Worm (Caenorhabditis elegans) whole organism, young adult: ENCODE measurements around the gene F13E9.5.

ENCODE experiments used
- B0019.2 ChIP-seq: fragments of 200-800 bp; sonication (Bioruptor generic); conservative IDR thresholded peaks from 2 replicates; pipeline ENCODE4 v1.3.6; 2022; ENCODE audit warnings: missing genetic modification reagents, missing genetic modification characterization, missing compliant biosample characterization
- B0261.1 ChIP-seq: sonication (generic microtip); optimal IDR thresholded peaks from 2 replicates; lab custom pipeline; 2016; ENCODE audit warnings: mild to moderate bottlenecking, missing genetic modification characterization, moderate library complexity, missing compliant biosample characterization
- D2030.7 ChIP-seq: fragments of 200-800 bp; sonication (Bioruptor generic); IDR thresholded peaks from 2 replicates; pipeline ENCODE4 v1.3.6; 2022; ENCODE audit warnings: missing genetic modification reagents, missing genetic modification characterization, missing compliant biosample characterization
- F33H1.4 ChIP-seq: fragments of 200-800 bp; sonication (Bioruptor generic); IDR thresholded peaks from 2 replicates; pipeline ENCODE4 v1.3.6; 2022; ENCODE audit warnings: missing genetic modification reagents, missing genetic modification characterization, missing compliant biosample characterization
- F52B5.7 ChIP-seq: sonication (generic microtip); optimal IDR thresholded peaks from 2 replicates; lab custom pipeline; 2016; ENCODE audit warnings: mild to moderate bottlenecking, missing genetic modification characterization, missing compliant biosample characterization
- F57A8.1 ChIP-seq: fragments of 200-800 bp; sonication (Bioruptor generic); optimal IDR thresholded peaks from 2 replicates; lab custom pipeline; 2018; ENCODE audit warnings: mild to moderate bottlenecking, missing genetic modification characterization, moderate library complexity, missing compliant biosample characterization
- F57C9.4 ChIP-seq: sonication (generic microtip); optimal IDR thresholded peaks from 2 replicates; lab custom pipeline; 2017; ENCODE audit warnings: mild to moderate bottlenecking, missing genetic modification characterization, missing compliant biosample characterization
- K12H6.12 ChIP-seq: fragments of 200-800 bp; sonication (Bioruptor generic); optimal IDR thresholded peaks from 2 replicates; lab custom pipeline; 2018; ENCODE audit warnings: mild to moderate bottlenecking, missing genetic modification characterization, missing compliant biosample characterization
- Y53F4B.3 ChIP-seq: fragments of 200-800 bp; sonication (Bioruptor generic); IDR thresholded peaks from 2 replicates; pipeline ENCODE4 v1.3.6; 2022; ENCODE audit warnings: missing genetic modification reagents, missing genetic modification characterization, missing compliant biosample characterization
- Y53G8AR.9 ChIP-seq: fragments of 200-800 bp; sonication (Bioruptor generic); conservative IDR thresholded peaks from 2 replicates; pipeline ENCODE4 v1.3.6; 2022; ENCODE audit warnings: missing genetic modification reagents, missing genetic modification characterization, missing compliant biosample characterization
- Y56A3A.18 ChIP-seq: fragments of 200-800 bp; sonication (Bioruptor generic); IDR thresholded peaks from 2 replicates; pipeline ENCODE4 v1.3.6; 2022; ENCODE audit warnings: missing genetic modification reagents, missing genetic modification characterization, missing compliant biosample characterization
- Y67H2A.10 ChIP-seq: fragments of 200-800 bp; sonication (Bioruptor generic); conservative IDR thresholded peaks from 2 replicates; pipeline ENCODE4 v1.3.6; 2022; ENCODE audit warnings: missing genetic modification reagents, missing genetic modification characterization, missing compliant biosample characterization
- ama-1 ChIP-seq, 3 experiments: fragments of 150-350 bp in 1 of 3; sonication (generic microtip) in 2 of 3; optimal IDR thresholded peaks; 2 replicates each; lab custom pipeline; 2014 to 2018; ENCODE audit warnings: missing biosample characterization in 2 of 3, missing genetic modification characterization in 2 of 3, missing genetic modification reagents in 2 of 3
- aptf-2 ChIP-seq: fragments of 200-800 bp; sonication (Bioruptor generic); conservative IDR thresholded peaks from 2 replicates; pipeline ENCODE4 v1.3.6; 2022; ENCODE audit warnings: missing genetic modification reagents, missing genetic modification characterization, missing compliant biosample characterization
- atf-7 ChIP-seq: sonication (generic microtip); optimal IDR thresholded peaks from 2 replicates; lab custom pipeline; 2017; ENCODE audit warnings: mild to moderate bottlenecking, missing genetic modification characterization, missing compliant biosample characterization
- bed-1 ChIP-seq: fragments of 200-800 bp; sonication (Bioruptor generic); IDR thresholded peaks from 2 replicates; pipeline ENCODE4 v1.3.6; 2022; ENCODE audit warnings: missing genetic modification reagents, missing genetic modification characterization, missing compliant biosample characterization
- bed-2 ChIP-seq: fragments of 200-800 bp; sonication (Bioruptor generic); IDR thresholded peaks from 2 replicates; pipeline ENCODE4 v1.3.6; 2022; ENCODE audit warnings: missing genetic modification reagents, missing genetic modification characterization, missing compliant biosample characterization
- ceh-27 ChIP-seq: fragments of 200-800 bp; sonication (Bioruptor generic); optimal IDR thresholded peaks from 2 replicates; lab custom pipeline; 2018; ENCODE audit warnings: mild to moderate bottlenecking, missing genetic modification characterization, moderate library complexity, missing compliant biosample characterization
- ceh-58 ChIP-seq: fragments of 200-800 bp; sonication (Bioruptor generic); IDR thresholded peaks from 2 replicates; pipeline ENCODE4 v1.3.6; 2022; ENCODE audit warnings: missing genetic modification characterization, missing compliant biosample characterization
- ceh-79 ChIP-seq: sonication (generic microtip); optimal IDR thresholded peaks from 2 replicates; lab custom pipeline; 2017; ENCODE audit warnings: mild to moderate bottlenecking, missing genetic modification characterization, missing compliant biosample characterization
- chd-7 ChIP-seq: sonication (generic microtip); optimal IDR thresholded peaks from 2 replicates; lab custom pipeline; 2016; ENCODE audit warnings: mild to moderate bottlenecking, missing genetic modification characterization, moderate library complexity, missing compliant biosample characterization
- die-1 ChIP-seq: sonication (generic microtip); optimal IDR thresholded peaks from 2 replicates; lab custom pipeline; 2016; ENCODE audit warnings: missing genotype, mild to moderate bottlenecking, missing genetic modification characterization, missing compliant biosample characterization
- dpff-1 ChIP-seq: sonication (generic microtip); optimal IDR thresholded peaks from 2 replicates; lab custom pipeline; 2017; ENCODE audit warnings: mild to moderate bottlenecking, missing genetic modification characterization, missing compliant biosample characterization
- dpl-1 ChIP-seq: fragments of 150-350 bp; optimal IDR thresholded peaks from 2 replicates; lab custom pipeline; 2014; ENCODE audit warnings: missing biosample characterization, missing genetic modification reagents, missing genetic modification characterization
- egl-18 ChIP-seq: fragments of 200-800 bp; sonication (Bioruptor generic); IDR thresholded peaks from 2 replicates; pipeline ENCODE4 v1.3.6; 2022; ENCODE audit warnings: missing genetic modification reagents, missing genetic modification characterization, missing compliant biosample characterization
- egl-44 ChIP-seq: fragments of 200-800 bp; sonication (Bioruptor generic); IDR thresholded peaks from 2 replicates; pipeline ENCODE4 v1.3.6; 2022; ENCODE audit warnings: missing genetic modification reagents, missing genetic modification characterization, missing compliant biosample characterization
- ekl-4 ChIP-seq: fragments of 200-800 bp; sonication (Bioruptor generic); IDR thresholded peaks from 2 replicates; pipeline ENCODE4 v1.3.6; 2022; ENCODE audit warnings: missing genetic modification reagents, missing genetic modification characterization, missing compliant biosample characterization
- let-526 ChIP-seq: fragments of 200-800 bp; sonication (Bioruptor generic); IDR thresholded peaks from 2 replicates; pipeline ENCODE4 v1.3.6; 2022; ENCODE audit warnings: missing genetic modification reagents, missing genetic modification characterization, missing compliant biosample characterization
- let-607 ChIP-seq, 2 experiments: fragments of 200-800 bp in 1 of 2; sonication (Bioruptor generic) in 1 of 2; sonication (generic microtip) in 1 of 2; optimal IDR thresholded peaks; 2 replicates each; lab custom pipeline; 2016 to 2018; ENCODE audit warnings: mild to moderate bottlenecking in 2 of 2, missing compliant biosample characterization in 2 of 2, missing genetic modification characterization in 2 of 2, moderate library complexity in 2 of 2, missing genotype in 1 of 2
- madf-10 ChIP-seq: sonication (generic microtip); optimal IDR thresholded peaks from 2 replicates; lab custom pipeline; 2016; ENCODE audit warnings: mild to moderate bottlenecking, missing genetic modification characterization, missing compliant biosample characterization
- madf-8 ChIP-seq: fragments of 200-800 bp; sonication (Bioruptor generic); conservative IDR thresholded peaks from 2 replicates; pipeline ENCODE4 v1.3.6; 2022; ENCODE audit warnings: missing genetic modification reagents, missing genetic modification characterization, missing compliant biosample characterization
- mel-28 ChIP-seq: sonication (generic microtip); optimal IDR thresholded peaks from 2 replicates; lab custom pipeline; 2016; ENCODE audit warnings: borderline replicate concordance, mild to moderate bottlenecking, missing genetic modification characterization, missing compliant biosample characterization
- mes-4 ChIP-seq: sonication (generic microtip); optimal IDR thresholded peaks from 2 replicates; lab custom pipeline; 2016; ENCODE audit warnings: missing genotype, missing genetic modification characterization, missing compliant biosample characterization
- mxl-1 ChIP-seq: sonication (generic microtip); optimal IDR thresholded peaks from 2 replicates; lab custom pipeline; 2016; ENCODE audit warnings: missing genetic modification characterization, missing compliant biosample characterization
- nhr-179 ChIP-seq: sonication (generic microtip); optimal IDR thresholded peaks from 2 replicates; lab custom pipeline; 2016; ENCODE audit warnings: mild to moderate bottlenecking, missing genetic modification characterization, missing compliant biosample characterization
- nhr-27 ChIP-seq: fragments of 200-800 bp; sonication (Bioruptor generic); optimal IDR thresholded peaks from 2 replicates; lab custom pipeline; 2018; ENCODE audit warnings: mild to moderate bottlenecking, missing genetic modification characterization, moderate library complexity, missing compliant biosample characterization
- pbrm-1 ChIP-seq: fragments of 200-800 bp; sonication (Bioruptor generic); IDR thresholded peaks from 2 replicates; pipeline ENCODE4 v1.3.6; 2022; ENCODE audit warnings: missing genetic modification reagents, missing genetic modification characterization, missing compliant biosample characterization
- pha-4 ChIP-seq: fragments of 150-350 bp; sonication (generic microtip); optimal IDR thresholded peaks from 2 replicates; lab custom pipeline; 2014; ENCODE audit warnings: missing biosample characterization, missing genetic modification reagents, missing genetic modification characterization
- rpc-1 ChIP-seq, 2 experiments: fragments of 150-350 bp in 1 of 2; sonication (generic microtip) in 1 of 2; optimal IDR thresholded peaks; 2 replicates each; lab custom pipeline; 2014 to 2018; ENCODE audit warnings: missing biosample characterization in 1 of 2, missing genetic modification characterization in 1 of 2, missing genetic modification reagents in 1 of 2, missing genotype in 1 of 2
- sea-2 ChIP-seq: fragments of 200-800 bp; sonication (Bioruptor generic); IDR thresholded peaks from 2 replicates; pipeline ENCODE4 v1.3.6; 2022; ENCODE audit warnings: missing genetic modification characterization, missing compliant biosample characterization
- snpc-1.1 ChIP-seq: sonication (generic microtip); optimal IDR thresholded peaks from 2 replicates; lab custom pipeline; 2017; ENCODE audit warnings: missing genetic modification characterization, mild to moderate bottlenecking, missing compliant biosample characterization, antibody characterized with exemption, moderate library complexity, missing genotype, missing genetic modification reagents; ENCODE audit not compliant: insufficient read depth
- somi-1 ChIP-seq: fragments of 200-800 bp; sonication (Bioruptor generic); optimal IDR thresholded peaks from 2 replicates; lab custom pipeline; 2018; ENCODE audit warnings: mild to moderate bottlenecking, missing genetic modification characterization, missing compliant biosample characterization
- sptf-2 ChIP-seq: fragments of 200-800 bp; sonication (Bioruptor generic); optimal IDR thresholded peaks from 2 replicates; lab custom pipeline; 2018; ENCODE audit warnings: mild to moderate bottlenecking, missing genetic modification characterization, missing compliant biosample characterization
- tbp1 ChIP-seq: fragments of 200-800 bp; sonication (Bioruptor generic); optimal IDR thresholded peaks from 2 replicates; lab custom pipeline; 2018; ENCODE audit warnings: mild to moderate bottlenecking, missing genetic modification characterization, missing compliant biosample characterization
- tbx-9 ChIP-seq: sonication (generic microtip); optimal IDR thresholded peaks from 2 replicates; lab custom pipeline; 2016; ENCODE audit warnings: borderline replicate concordance, missing genetic modification characterization, inconsistent platforms, missing compliant biosample characterization

F13E9.5 gene

ce11 chrIV:10884263-10884662 lies at the start of gene F13E9.5:
Gene F13E9.5 (minus strand): TSS chrIV:10884363.
- TF ChIP-seq Y53F4B.3 (GFP tag; lab: Robert Waterston, UW) (no peak), mxl-1 (tag; lab: Kevin White, UChicago) (no peak), F52B5.7 (tag; lab: Kevin White, UChicago) (no peak), tbp1 (GFP tag; lab: Kevin White, UChicago) (no peak), ceh-58 (GFP tag; lab: Robert Waterston, UW) (no peak), F33H1.4 (GFP tag; lab: Robert Waterston, UW) (no peak), madf-10 (no peak), mel-28 (tag; lab: Kevin White, UChicago) (no peak), D2030.7 (GFP tag; lab: Robert Waterston, UW) (no peak), bed-2 (GFP tag; lab: Robert Waterston, UW) (no peak), chd-7 (tag; lab: Kevin White, UChicago) (no peak), nhr-27 (tag; lab: Kevin White, UChicago) (no peak), egl-44 (GFP tag; lab: Robert Waterston, UW) (no peak), tbx-9 (no peak), dpl-1 (GFP tag; lab: Kevin White, UChicago) (no peak), K12H6.12 (tag; lab: Kevin White, UChicago) (no peak), die-1 (tag; lab: Kevin White, UChicago) (no peak), nhr-179 (tag; lab: Kevin White, UChicago) (no peak), let-607 (tag; optimal IDR thresholded peaks at IDR 0.05; lab: Kevin White, UChicago) (no peak), aptf-2 (GFP tag; lab: Robert Waterston, UW) (no peak)

- TF ChIP-seq pbrm-1 (GFP tag; lab: Robert Waterston, UW) (peak; percentile 64; the same call in 1 of the 2 replicates), atf-7 (no peak), Y53G8AR.9 (GFP tag; lab: Robert Waterston, UW) (peak; percentile 67), snpc-1.1 (no peak), ama-1 (optimal IDR thresholded peaks at IDR 0.05; lab: Kevin White, UChicago) (no peak), ama-1 (GFP tag; optimal IDR thresholded peaks at IDR 0.05; lab: Kevin White, UChicago) (peak in 1 of 2 experiments; percentile 22), dpff-1 (tag; lab: Kevin White, UChicago) (no peak), B0261.1 (no peak), Y56A3A.18 (GFP tag; lab: Robert Waterston, UW) (no peak), let-526 (GFP tag; lab: Robert Waterston, UW) (no peak), bed-1 (no peak), somi-1 (peak; percentile 52), sptf-2 (no peak), F57C9.4 (tag; lab: Kevin White, UChicago) (no peak), mes-4 (tag; lab: Kevin White, UChicago) (no peak), ekl-4 (GFP tag; lab: Robert Waterston, UW) (0 out of 2 replicates have a peak, but pooled peaks have one; percentile 13), ceh-27 (GFP tag; lab: Kevin White, UChicago) (peak; percentile 3), F57A8.1 (GFP tag; lab: Kevin White, UChicago) (no peak), die-1 (tag; lab: Kevin White, UChicago) (no peak), pha-4 (tag; lab: Kevin White, UChicago) (peak; percentile 64), tbx-9 (no peak), tbp1 (GFP tag; lab: Kevin White, UChicago) (peak; percentile 51), ceh-79 (tag; lab: Kevin White, UChicago) (no peak), egl-18 (no peak), sea-2 (GFP tag; lab: Robert Waterston, UW) (no peak), B0019.2 (GFP tag; lab: Robert Waterston, UW) (0 out of 2 replicates have a peak, but pooled peaks have one; percentile 6), madf-10 (peak; percentile 5), madf-8 (GFP tag; lab: Robert Waterston, UW) (no peak), rpc-1 (optimal IDR thresholded peaks at IDR 0.05; lab: Kevin White, UChicago) (no peak), rpc-1 (tag; optimal IDR thresholded peaks at IDR 0.05; lab: Kevin White, UChicago) (no peak), Y67H2A.10 (GFP tag; lab: Robert Waterston, UW) (0 out of 2 replicates have a peak, but pooled peaks have one; percentile 34)
Observed at ce11 chrIV:10933062-10933552, 48.9 kb upstream of the F13E9.5 start, which contains the start of the genes dnc-1 and lsm-7. Gene dnc-1 (minus strand): TSS chrIV:10933203. Gene lsm-7 (plus strand): TSS chrIV:10933502.
